Fruit fly (Drosophila melanogaster): ENCODE results near the gene CG4502.

- TF ChIP-seq Sox102F (GFP tag; optimal IDR thresholded peaks at IDR 0.05) (no peak), lz (GFP tag; optimal IDR thresholded peaks at IDR 0.05) (no peak), dsx (GFP tag; optimal IDR thresholded peaks at IDR 0.05; ENCODE audit: poor library complexity, severe bottlenecking) (no peak), Sox14 (GFP tag; optimal IDR thresholded peaks at IDR 0.05) (no peak), pdm3 (GFP tag; optimal IDR thresholded peaks at IDR 0.05) (no peak), CG8119 (GFP tag; IDR thresholded peaks at IDR 0.05) (no peak), CG6808 (GFP tag; optimal IDR thresholded peaks at IDR 0.05) (no peak), Hr4 (GFP tag; optimal IDR thresholded peaks at IDR 0.05) (no peak), CG7368 (GFP tag; optimal IDR thresholded peaks at IDR 0.05) (no peak)
Measured at dm6 chr2L:7181978-7182392, 22.1 kb downstream of the CG4502 start, which contains the start of gene MICU1.

All from whole organism, prepupa.